Worm (Caenorhabditis elegans) whole organism, young adult: ENCODE results near the gene F59A7.5.

Experiments
- ama-1 ChIP-seq, 3 experiments: fragments of 150-350 bp in 1 of 3; sonication (generic microtip) in 2 of 3; optimal IDR thresholded peaks; 2 replicates each; lab custom pipeline; 2014 to 2018; ENCODE audit warnings: missing biosample characterization in 2 of 3, missing genetic modification characterization in 2 of 3, missing genetic modification reagents in 2 of 3
- athp-1 ChIP-seq: sonication (generic microtip); optimal IDR thresholded peaks from 2 replicates; lab custom pipeline; 2017; ENCODE audit warnings: mild to moderate bottlenecking, missing genetic modification characterization, missing compliant biosample characterization
- lsl-1 ChIP-seq: fragments of 200-800 bp; sonication (Bioruptor generic); optimal IDR thresholded peaks from 2 replicates; lab custom pipeline; 2018; ENCODE audit warnings: mild to moderate bottlenecking, missing genetic modification characterization, moderate library complexity, missing compliant biosample characterization
- madf-8 ChIP-seq: fragments of 200-800 bp; sonication (Bioruptor generic); conservative IDR thresholded peaks from 2 replicates; pipeline ENCODE4 v1.3.6; 2022; ENCODE audit warnings: missing genetic modification reagents, missing genetic modification characterization, missing compliant biosample characterization
- nfya-1 ChIP-seq: sonication (generic microtip); optimal IDR thresholded peaks from 2 replicates; lab custom pipeline; 2017; ENCODE audit warnings: antibody characterized with exemption, missing compliant biosample characterization, missing genetic modification characterization, borderline replicate concordance; ENCODE audit not compliant: insufficient read depth
- snpc-1.1 ChIP-seq: sonication (generic microtip); optimal IDR thresholded peaks from 2 replicates; lab custom pipeline; 2017; ENCODE audit warnings: missing genetic modification characterization, mild to moderate bottlenecking, missing compliant biosample characterization, antibody characterized with exemption, moderate library complexity, missing genotype, missing genetic modification reagents; ENCODE audit not compliant: insufficient read depth
- ztf-28 ChIP-seq: fragments of 200-800 bp; sonication (Bioruptor generic); IDR thresholded peaks from 2 replicates; pipeline ENCODE4 v1.3.6; 2022; ENCODE audit warnings: missing genetic modification reagents, missing genetic modification characterization, missing compliant biosample characterization

DNA sequence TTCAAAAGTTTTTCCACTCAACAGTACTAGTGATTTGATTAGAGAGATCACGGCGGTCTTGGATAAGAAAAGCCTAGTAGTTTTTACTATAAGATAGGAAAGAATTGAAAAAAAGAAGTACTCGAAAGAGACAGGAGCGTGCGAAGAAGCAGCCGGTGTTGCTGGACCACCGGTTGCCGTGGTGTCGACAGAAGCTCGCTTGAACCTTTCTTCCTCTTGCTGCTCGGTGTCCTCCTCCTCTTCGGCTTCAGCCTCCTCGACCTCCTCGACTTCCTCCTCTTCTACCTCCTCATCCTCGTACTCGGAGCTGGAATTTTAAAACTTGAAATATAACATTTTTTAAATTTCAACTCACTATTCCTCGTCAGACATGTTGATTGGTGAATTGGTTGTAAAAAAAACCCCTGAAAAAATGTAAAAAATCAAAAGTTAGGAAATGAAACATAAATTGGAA lies 29.9 kb upstream of the F59A7.5 start, which contains the start of gene tnt-4:
- TF ChIP-seq ztf-28 (GFP tag; lab: Robert Waterston, UW) (no peak), lsl-1 (GFP tag; lab: Kevin White, UChicago) (no peak), nfya-1 (tag; lab: Kevin White, UChicago) (no peak), ama-1 (optimal IDR thresholded peaks at IDR 0.05; lab: Kevin White, UChicago) (no peak), ama-1 (GFP tag; optimal IDR thresholded peaks at IDR 0.05; lab: Kevin White, UChicago) (no peak), madf-8 (GFP tag; lab: Robert Waterston, UW) (no peak), athp-1 (tag; lab: Kevin White, UChicago) (no peak), snpc-1.1 (tag; lab: Kevin White, UChicago) (no peak)
